Fruit fly (Drosophila melanogaster): ENCODE measurements around the gene path.

DNA sequence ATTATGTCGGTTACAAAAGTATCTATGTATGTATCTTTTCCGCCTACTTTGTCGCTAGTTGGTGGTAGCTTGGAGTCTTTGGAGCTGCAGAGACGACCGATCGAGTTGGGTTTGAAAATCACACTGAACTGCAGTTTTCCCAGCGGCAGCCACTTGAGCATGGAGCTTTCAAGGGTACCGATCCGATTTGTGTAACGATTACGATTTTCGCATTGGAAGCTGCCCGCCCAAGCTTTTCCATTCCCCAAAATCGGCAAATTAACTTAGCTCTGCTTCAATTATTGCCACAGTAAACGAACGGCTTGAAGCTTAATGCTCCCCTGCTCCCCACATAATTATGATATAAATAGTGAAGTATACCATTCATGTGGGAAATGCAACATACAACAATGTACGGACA is 16.0 kb downstream of the path start, which contains the start of gene CG32036:
- TF ChIP-seq kay (GFP tag; ENCODE audit: borderline replicate concordance) (no peak), toe (GFP tag; optimal IDR thresholded peaks at IDR 0.05) (no peak), CG1620 (GFP tag; optimal IDR thresholded peaks at IDR 0.05) (no peak), tj (GFP tag; optimal IDR thresholded peaks at IDR 0.05) (no peak), Clk (GFP tag; optimal IDR thresholded peaks at IDR 0.05) (no peak), cic (GFP tag; optimal IDR thresholded peaks at IDR 0.05) (no peak), Mnt (GFP tag; optimal IDR thresholded peaks at IDR 0.05) (no peak), bab1 (GFP tag; optimal IDR thresholded peaks at IDR 0.05) (no peak), CG14711 (tag; optimal IDR thresholded peaks at IDR 0.05) (no peak), CG11617 (GFP tag; optimal IDR thresholded peaks at IDR 0.05) (no peak)
